Worm (Caenorhabditis elegans) whole organism, young adult: ENCODE data around the gene F35B3.7.

Experiments
- B0019.2 ChIP-seq: fragments of 200-800 bp; sonication (Bioruptor generic); conservative IDR thresholded peaks from 2 replicates; pipeline ENCODE4 v1.3.6; 2022; ENCODE audit warnings: missing genetic modification reagents, missing genetic modification characterization, missing compliant biosample characterization
- B0261.1 ChIP-seq: sonication (generic microtip); optimal IDR thresholded peaks from 2 replicates; lab custom pipeline; 2016; ENCODE audit warnings: mild to moderate bottlenecking, missing genetic modification characterization, moderate library complexity, missing compliant biosample characterization
- B0336.3 ChIP-seq: fragments of 200-800 bp; sonication (Bioruptor generic); IDR thresholded peaks from 2 replicates; pipeline ENCODE4 v1.3.6; 2022; ENCODE audit warnings: missing genetic modification characterization, missing compliant biosample characterization
- F33H1.4 ChIP-seq: fragments of 200-800 bp; sonication (Bioruptor generic); IDR thresholded peaks from 2 replicates; pipeline ENCODE4 v1.3.6; 2022; ENCODE audit warnings: missing genetic modification reagents, missing genetic modification characterization, missing compliant biosample characterization
- F37B4.10 ChIP-seq: fragments of 200-800 bp; sonication (Bioruptor generic); IDR thresholded peaks from 2 replicates; pipeline ENCODE4 v1.3.6; 2022; ENCODE audit warnings: missing genetic modification characterization, missing compliant biosample characterization
- F55B11.4 ChIP-seq: sonication (generic microtip); optimal IDR thresholded peaks from 2 replicates; lab custom pipeline; 2016; ENCODE audit warnings: missing compliant biosample characterization, missing genetic modification characterization, borderline replicate concordance; ENCODE audit not compliant: insufficient read depth
- F57C9.4 ChIP-seq: sonication (generic microtip); optimal IDR thresholded peaks from 2 replicates; lab custom pipeline; 2017; ENCODE audit warnings: mild to moderate bottlenecking, missing genetic modification characterization, missing compliant biosample characterization
- K12H6.12 ChIP-seq: fragments of 200-800 bp; sonication (Bioruptor generic); optimal IDR thresholded peaks from 2 replicates; lab custom pipeline; 2018; ENCODE audit warnings: mild to moderate bottlenecking, missing genetic modification characterization, missing compliant biosample characterization
- ama-1 ChIP-seq, 3 experiments: fragments of 150-350 bp in 1 of 3; sonication (generic microtip) in 2 of 3; optimal IDR thresholded peaks; 2 replicates each; lab custom pipeline; 2014 to 2018; ENCODE audit warnings: missing biosample characterization in 2 of 3, missing genetic modification characterization in 2 of 3, missing genetic modification reagents in 2 of 3
- atf-7 ChIP-seq: sonication (generic microtip); optimal IDR thresholded peaks from 2 replicates; lab custom pipeline; 2017; ENCODE audit warnings: mild to moderate bottlenecking, missing genetic modification characterization, missing compliant biosample characterization
- athp-1 ChIP-seq: sonication (generic microtip); optimal IDR thresholded peaks from 2 replicates; lab custom pipeline; 2017; ENCODE audit warnings: mild to moderate bottlenecking, missing genetic modification characterization, missing compliant biosample characterization
- attf-5 ChIP-seq: fragments of 200-800 bp; sonication (Bioruptor generic); optimal IDR thresholded peaks from 2 replicates; lab custom pipeline; 2018; ENCODE audit warnings: mild to moderate bottlenecking, missing genetic modification characterization, missing compliant biosample characterization
- cebp-1 ChIP-seq, 2 experiments: fragments of 200-800 bp in 1 of 2; sonication (Bioruptor generic) in 1 of 2; sonication (generic microtip) in 1 of 2; IDR thresholded peaks in 1 of 2; optimal IDR thresholded peaks in 1 of 2; 2 replicates each; pipeline versions ENCODE4 v1.3.6 to Lab custom; 2017 to 2022; ENCODE audit warnings: missing compliant biosample characterization in 2 of 2, missing genetic modification characterization in 2 of 2, mild to moderate bottlenecking in 1 of 2, missing genetic modification reagents in 1 of 2, moderate library complexity in 1 of 2
- ceh-79 ChIP-seq: sonication (generic microtip); optimal IDR thresholded peaks from 2 replicates; lab custom pipeline; 2017; ENCODE audit warnings: mild to moderate bottlenecking, missing genetic modification characterization, missing compliant biosample characterization
- efl-1 ChIP-seq: fragments of 150-350 bp; optimal IDR thresholded peaks from 2 replicates; lab custom pipeline; 2014; ENCODE audit warnings: missing biosample characterization, missing genetic modification reagents, missing genetic modification characterization
- egl-44 ChIP-seq: fragments of 200-800 bp; sonication (Bioruptor generic); IDR thresholded peaks from 2 replicates; pipeline ENCODE4 v1.3.6; 2022; ENCODE audit warnings: missing genetic modification reagents, missing genetic modification characterization, missing compliant biosample characterization
- egrh-3 ChIP-seq: fragments of 200-800 bp; sonication (Bioruptor generic); IDR thresholded peaks from 2 replicates; pipeline ENCODE4 v1.3.6; 2022; ENCODE audit warnings: missing genetic modification reagents, missing genetic modification characterization, missing compliant biosample characterization
- him-1 ChIP-seq: sonication (generic microtip); optimal IDR thresholded peaks from 2 replicates; lab custom pipeline; 2016; ENCODE audit warnings: missing genotype, missing genetic modification reagents, missing genetic modification characterization, missing compliant biosample characterization
- hlh-12 ChIP-seq: sonication (generic microtip); optimal IDR thresholded peaks from 2 replicates; lab custom pipeline; 2016; ENCODE audit warnings: missing genetic modification characterization, missing compliant biosample characterization
- lin-35 ChIP-seq, 3 experiments: fragments of 150-350 bp in 2 of 3; sonication (generic microtip) in 1 of 3; optimal IDR thresholded peaks; 2 replicates each; lab custom pipeline; 2014 to 2018; ENCODE audit warnings: missing biosample characterization in 3 of 3, missing genetic modification characterization in 3 of 3, missing genetic modification reagents in 3 of 3
- madf-6 ChIP-seq: fragments of 200-800 bp; sonication (Bioruptor generic); IDR thresholded peaks from 2 replicates; pipeline ENCODE4 v1.3.6; 2022; ENCODE audit warnings: missing genetic modification reagents, missing genetic modification characterization, missing compliant biosample characterization
- mel-28 ChIP-seq: sonication (generic microtip); optimal IDR thresholded peaks from 2 replicates; lab custom pipeline; 2016; ENCODE audit warnings: borderline replicate concordance, mild to moderate bottlenecking, missing genetic modification characterization, missing compliant biosample characterization
- nhr-80 ChIP-seq: sonication (generic microtip); optimal IDR thresholded peaks from 2 replicates; lab custom pipeline; 2016; ENCODE audit warnings: missing genetic modification characterization, missing compliant biosample characterization
- nhr-90 ChIP-seq: sonication (generic microtip); optimal IDR thresholded peaks from 2 replicates; lab custom pipeline; 2016; ENCODE audit warnings: missing genotype, mild to moderate bottlenecking, missing genetic modification characterization, missing compliant biosample characterization
- repo-1 ChIP-seq: sonication (generic microtip); optimal IDR thresholded peaks from 2 replicates; lab custom pipeline; 2017; ENCODE audit warnings: mild to moderate bottlenecking, missing genetic modification characterization, missing compliant biosample characterization
- sdz-38 ChIP-seq: sonication (generic microtip); optimal IDR thresholded peaks from 2 replicates; lab custom pipeline; 2016; ENCODE audit warnings: missing genotype, missing genetic modification characterization, missing compliant biosample characterization
- snpc-3.4 ChIP-seq: sonication (generic microtip); optimal IDR thresholded peaks from 2 replicates; lab custom pipeline; 2017; ENCODE audit warnings: missing genetic modification characterization, mild to moderate bottlenecking, missing compliant biosample characterization, antibody characterized with exemption, moderate library complexity, missing genotype, missing genetic modification reagents
- snpc-4 ChIP-seq, 5 experiments: fragments of 150-350 bp in 1 of 5; sonication (generic microtip) in 4 of 5; optimal IDR thresholded peaks; 2 replicates each; lab custom pipeline; 2014 to 2018; ENCODE audit warnings: missing genetic modification characterization in 5 of 5, missing biosample characterization in 3 of 5, antibody characterized with exemption in 2 of 5, mild to moderate bottlenecking in 2 of 5, missing compliant biosample characterization in 2 of 5, missing genotype in 2 of 5, moderate library complexity in 2 of 5, missing genetic modification reagents in 1 of 5

The F35B3.7 gene

DNA sequence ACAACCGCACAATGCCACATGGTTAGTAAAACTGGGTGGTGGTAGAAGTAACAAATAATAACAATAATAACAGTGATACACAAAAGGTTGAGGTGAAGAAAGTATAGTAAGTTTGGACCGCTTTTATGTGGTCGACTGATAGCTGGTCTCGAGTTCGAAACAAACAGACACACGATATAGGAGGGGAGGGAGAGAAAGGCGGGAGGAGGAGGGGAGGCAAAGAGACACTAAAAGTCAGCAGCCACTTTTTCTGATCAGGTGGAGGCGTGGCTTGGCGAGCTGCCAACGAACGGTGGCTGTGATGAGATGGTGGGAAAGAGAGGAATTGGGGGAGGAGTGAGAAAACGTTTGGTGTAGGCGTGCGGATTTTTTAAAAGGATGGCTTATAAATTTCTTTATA lies 15.5 kb upstream of the F35B3.7 start (continued):
- TF ChIP-seq B0019.2 (GFP tag; lab: Robert Waterston, UW) (no peak), F55B11.4 (tag; lab: Kevin White, UChicago) (no peak), K12H6.12 (tag; lab: Kevin White, UChicago) (no peak), cebp-1 (GFP tag; IDR thresholded peaks at IDR 0.05; lab: Robert Waterston, UW) (no peak), cebp-1 (tag; optimal IDR thresholded peaks at IDR 0.05; lab: Kevin White, UChicago) (peak; percentile 34), ama-1 (optimal IDR thresholded peaks at IDR 0.05; lab: Kevin White, UChicago) (peak; percentile 40), ama-1 (GFP tag; optimal IDR thresholded peaks at IDR 0.05; lab: Kevin White, UChicago) (no peak), egrh-3 (GFP tag; lab: Robert Waterston, UW) (peak; percentile 73), B0261.1 (tag; lab: Kevin White, UChicago) (no peak)

DNA sequence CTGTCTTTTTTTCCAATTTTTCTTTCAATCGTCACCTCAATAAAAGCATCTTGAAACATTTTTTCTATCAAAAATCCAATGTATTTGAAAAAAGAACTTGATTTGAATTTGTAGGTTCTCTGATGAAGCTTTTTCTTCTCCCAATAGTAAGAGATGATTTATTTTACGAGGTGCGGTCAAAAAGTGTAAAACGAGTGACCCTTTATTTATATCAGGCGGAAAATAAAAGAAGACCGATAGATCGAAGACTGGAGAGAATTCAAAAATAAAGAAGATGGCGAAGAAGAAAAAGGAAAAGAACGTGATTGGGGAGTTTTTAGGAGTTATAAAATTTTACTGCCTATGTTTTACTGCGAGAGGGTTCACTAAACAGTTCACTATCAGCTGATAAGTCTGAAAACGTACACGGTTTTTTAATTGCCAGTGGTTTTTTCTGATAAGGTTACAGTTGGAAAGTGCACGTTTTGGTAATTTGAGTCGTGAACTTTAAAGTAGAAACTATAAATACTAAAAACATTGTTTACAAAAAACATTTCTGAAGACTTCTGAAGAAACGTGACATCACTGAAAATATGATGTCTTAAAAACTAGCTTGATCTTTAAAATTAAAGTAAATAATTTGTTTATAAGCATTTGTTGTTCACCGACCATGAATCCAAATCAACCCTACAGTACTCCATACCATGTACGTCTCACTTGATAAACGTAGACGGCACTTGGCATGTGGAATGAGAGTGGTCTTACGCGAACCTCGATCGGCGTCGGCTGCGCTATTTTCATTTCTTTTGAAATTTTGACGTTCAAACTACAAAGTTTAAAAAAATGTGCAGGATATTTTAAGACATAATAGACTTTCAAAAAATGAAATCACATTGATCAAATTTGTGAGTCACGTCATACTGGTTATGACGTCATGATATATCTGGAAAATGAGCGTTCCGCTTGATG lies 13.2 kb upstream of the F35B3.7 start:
- TF ChIP-seq attf-5 (GFP tag; lab: Kevin White, UChicago) (no peak), nhr-80 (peak; percentile 33), ceh-79 (tag; lab: Kevin White, UChicago) (no peak), nhr-90 (tag; lab: Kevin White, UChicago) (no peak), cebp-1 (GFP tag; IDR thresholded peaks at IDR 0.05; lab: Robert Waterston, UW) (no peak), cebp-1 (tag; optimal IDR thresholded peaks at IDR 0.05; lab: Kevin White, UChicago) (peak; percentile 5), snpc-4 (GFP tag; optimal IDR thresholded peaks at IDR 0.05; lab: Kevin White, UChicago) (no peak), snpc-4 (tag; optimal IDR thresholded peaks at IDR 0.05; lab: Kevin White, UChicago) (peak; percentile 25 to 81 (median 64)), lin-35 (GFP tag; optimal IDR thresholded peaks at IDR 0.05; lab: Kevin White, UChicago) (peak in 1 of 3 experiments; percentile 12), ama-1 (optimal IDR thresholded peaks at IDR 0.05; lab: Kevin White, UChicago) (no peak), ama-1 (GFP tag; optimal IDR thresholded peaks at IDR 0.05; lab: Kevin White, UChicago) (peak in 1 of 2 experiments; percentile 12), atf-7 (tag; lab: Kevin White, UChicago) (peak; percentile 15), F33H1.4 (GFP tag; lab: Robert Waterston, UW) (no peak)
- TF ChIP-seq, all 124 proteins: peak for 6

- no peak for TF ChIP-seq egrh-3 (GFP tag; lab: Robert Waterston, UW)
- no peak for TF ChIP-seq snpc-3.4 (tag; lab: Kevin White, UChicago)
- TF ChIP-seq sdz-38 (tag; lab: Kevin White, UChicago) = no peak
- no peak for TF ChIP-seq F57C9.4 (tag; lab: Kevin White, UChicago)
- no peak for TF ChIP-seq repo-1 (tag; lab: Kevin White, UChicago)
- TF ChIP-seq efl-1 (GFP tag; lab: Kevin White, UChicago) = no peak
- no peak for TF ChIP-seq egl-44 (GFP tag; lab: Robert Waterston, UW)
- TF ChIP-seq F55B11.4 (tag; lab: Kevin White, UChicago) = no peak
- no peak for TF ChIP-seq him-1 (tag; lab: Kevin White, UChicago)
- no peak for TF ChIP-seq athp-1 (tag; lab: Kevin White, UChicago)
- TF ChIP-seq F37B4.10 = no peak
- TF ChIP-seq B0336.3 = no peak
- TF ChIP-seq hlh-12 (tag; lab: Kevin White, UChicago) = no peak
These were observed 12.6 kb upstream of the F35B3.7 start, which contains the start of gene gcy-11 for ce11 chrX:17055481-17055835. TSS of gene gcy-11 (minus strand) at chrX:17055581.

DNA sequence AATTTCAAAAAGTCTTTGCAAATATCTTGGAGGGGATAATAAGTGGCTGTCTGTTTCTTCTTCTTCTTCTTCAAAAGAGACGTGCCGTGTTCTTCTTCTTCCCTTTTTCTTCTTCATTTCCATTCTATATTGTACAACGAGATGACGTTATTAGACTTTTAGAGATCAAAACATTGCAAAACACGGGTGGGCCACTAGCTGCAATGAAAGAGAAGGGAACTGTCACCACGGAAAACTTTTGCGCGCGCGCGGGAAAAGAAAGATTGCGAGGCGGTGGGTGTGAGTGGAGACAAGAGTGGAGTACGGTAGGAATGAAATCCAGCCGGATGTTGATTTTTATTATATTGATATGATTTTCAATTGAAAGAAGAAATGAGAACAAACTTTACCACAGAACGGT lies 11.2 kb upstream of the F35B3.7 start:
- TF ChIP-seq efl-1 (GFP tag; lab: Kevin White, UChicago) (peak; percentile 22), madf-6 (0 out of 2 replicates have a peak, but pooled peaks have one; percentile 17), mel-28 (tag; lab: Kevin White, UChicago) (no peak)
